Fruit fly (Drosophila melanogaster) whole organism: ENCODE results near the gene MED6.

Source experiments
- CG8478 ChIP-seq: fragments of >200 bp; optimal IDR thresholded peaks from 2 replicates; lab custom pipeline; 2018; ENCODE audit warnings: inconsistent platforms
- EcR ChIP-seq, 2 experiments: fragments of >200 bp; optimal IDR thresholded peaks; 2 replicates each; lab custom pipeline; 2017; ENCODE audit warnings: missing biosample characterization in 2 of 2, missing genetic modification characterization in 2 of 2, missing genetic modification reagents in 2 of 2
- pan ChIP-seq: fragments of >200 bp; optimal IDR thresholded peaks from 2 replicates; lab custom pipeline; 2017
- psq ChIP-seq: fragments of >200 bp; optimal IDR thresholded peaks from 2 replicates; lab custom pipeline; 2017
- usp ChIP-seq: fragments of >200 bp; optimal IDR thresholded peaks from 2 replicates; lab custom pipeline; 2017; ENCODE audit warnings: missing biosample characterization, missing genetic modification characterization, mixed read lengths

DNA sequence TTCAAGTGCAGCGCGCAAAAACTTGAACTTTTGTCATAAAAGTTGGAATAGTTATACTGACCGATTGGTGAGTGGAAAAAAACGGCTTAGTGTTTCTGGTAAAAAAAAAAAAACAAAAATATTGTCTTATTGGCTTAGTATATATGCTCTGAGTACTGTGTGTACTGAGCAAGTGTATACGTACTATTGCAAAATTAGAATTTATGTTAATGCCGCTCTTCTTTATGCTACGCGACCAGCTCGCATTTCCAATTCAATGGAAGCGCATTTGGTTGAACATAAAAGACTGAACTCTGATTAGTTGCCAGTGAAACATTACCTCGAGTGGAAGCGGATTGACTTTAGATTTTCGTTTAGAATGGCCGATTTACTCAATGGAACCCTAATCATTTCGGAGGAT is 43.7 kb upstream of the MED6 start, which contains the start of gene CG8534:
- TF ChIP-seq EcR (GFP tag; optimal IDR thresholded peaks at IDR 0.05; lab: Kevin White, UChicago): no peak
- TF ChIP-seq pan: no peak
- no peak for TF ChIP-seq usp (GFP tag; lab: Kevin White, UChicago)
- TF ChIP-seq CG8478 (lab: Kevin White, UChicago): no peak
- no peak for TF ChIP-seq psq
